Fruit fly (Drosophila melanogaster) S2 (cell line): ENCODE measurements around the gene Pgant7.

Experiments
- CG8478 ChIP-seq: fragments of >200 bp; optimal IDR thresholded peaks from 2 replicates; lab custom pipeline; 2018
- CTCF ChIP-seq, 2 experiments: fragments of >200 bp; optimal IDR thresholded peaks; 2 replicates each; lab custom pipeline; 2018

- TF ChIP-seq CTCF (optimal IDR thresholded peaks at IDR 0.05; lab: Kevin White, UChicago) = no peak
- TF ChIP-seq CG8478 = no peak
Measured at dm6 chrX:18452717-18453116, 47.1 kb downstream of the Pgant7 start.
